Worm (Caenorhabditis elegans): Measurements from ENCODE around the gene F14F3.5.
A peak's percentile ranks its signal among the peaks of the same experiment; 100 is the strongest.

- peak; percentile 79 for TF ChIP-seq sptf-1 (tag; optimal IDR thresholded peaks at IDR 0.05)
- TF ChIP-seq bed-3 (GFP tag; optimal IDR thresholded peaks at IDR 0.05), result no peak
Measured at ce11 chrX:10568385-10569149, 39.5 kb upstream of the F14F3.5 start.
